Fruit fly (Drosophila melanogaster): ENCODE results near the gene H.

The H gene

DNA sequence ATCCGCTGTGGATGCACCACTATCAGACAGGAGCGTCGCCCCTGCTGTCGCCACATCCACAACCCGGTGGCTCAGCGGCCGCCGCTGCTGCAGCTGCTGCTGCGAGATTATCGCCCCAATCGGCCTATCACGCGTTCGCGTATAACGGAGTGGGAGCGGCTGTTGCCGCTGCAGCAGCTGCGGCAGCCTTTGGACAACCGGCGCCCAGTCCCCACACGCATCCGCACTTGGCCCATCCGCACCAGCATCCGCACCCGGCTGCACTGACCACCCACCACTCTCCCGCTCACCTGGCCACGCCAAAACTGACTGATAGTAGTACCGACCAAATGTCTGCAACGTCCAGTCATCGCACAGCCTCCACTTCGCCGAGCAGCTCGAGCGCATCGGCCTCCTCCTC lies 4.4 kb downstream of the H start:
- no peak for TF ChIP-seq CG17801 (GFP tag; optimal IDR thresholded peaks at IDR 0.05; ENCODE audit: partially characterized antibody)

dm6 chr3R:20633984-20634446 lies 12.3 kb downstream of the H start:
- peak; percentile 46 for TF ChIP-seq CG17801 (GFP tag; optimal IDR thresholded peaks at IDR 0.05; ENCODE audit: partially characterized antibody)

- TF ChIP-seq CG17801 (GFP tag; optimal IDR thresholded peaks at IDR 0.05; ENCODE audit: partially characterized antibody) = peak; percentile 26
Measured at dm6 chr3R:20634674-20635594, 13.2 kb downstream of the H start, which contains the start of the genes Pi3K92E and Lrrk. Pi3K92E (minus strand) TSS chr3R:20634732. Lrrk (plus strand) TSS chr3R:20635480.

- no peak for TF ChIP-seq CG17801 (GFP tag; optimal IDR thresholded peaks at IDR 0.05; ENCODE audit: partially characterized antibody)
Measured at dm6 chr3R:20635735-20636134, 14.0 kb downstream of the H start.

- no peak for TF ChIP-seq CG17801 (GFP tag; optimal IDR thresholded peaks at IDR 0.05; ENCODE audit: partially characterized antibody)
Measured at dm6 chr3R:20648616-20649015, 26.9 kb downstream of the H start, which contains the start of gene GluRIIE. GluRIIE (minus strand) TSS chr3R:20648716.

DNA sequence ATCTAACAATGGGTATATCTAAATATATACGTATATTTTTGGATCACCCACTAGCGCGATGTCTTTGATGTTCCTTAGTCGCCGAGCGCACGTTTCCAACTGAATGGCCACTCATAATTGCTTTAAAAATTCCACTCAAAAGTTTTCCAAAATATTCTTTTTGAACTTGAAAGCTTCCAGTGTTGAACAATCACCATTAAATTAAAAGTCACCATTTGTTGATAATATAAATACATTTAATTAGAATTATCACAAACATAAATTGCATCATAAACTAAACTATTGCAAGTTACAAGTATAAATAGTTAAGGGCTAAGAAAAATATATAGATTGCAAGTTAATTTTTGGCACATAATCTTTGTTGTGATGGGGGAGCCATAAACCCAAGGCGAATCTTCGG lies 30.6 kb downstream of the H start, which contains the start of gene GluRIID:
Gene GluRIID (minus strand): TSS at position 101 of the 400 bp plus-strand sequence.
- no peak for TF ChIP-seq CG17801 (GFP tag; optimal IDR thresholded peaks at IDR 0.05; ENCODE audit: partially characterized antibody)

dm6 chr3R:20656649-20657048 lies 34.9 kb downstream of the H start:
- TF ChIP-seq CG17801 (GFP tag; optimal IDR thresholded peaks at IDR 0.05; ENCODE audit: partially characterized antibody) = no peak

DNA sequence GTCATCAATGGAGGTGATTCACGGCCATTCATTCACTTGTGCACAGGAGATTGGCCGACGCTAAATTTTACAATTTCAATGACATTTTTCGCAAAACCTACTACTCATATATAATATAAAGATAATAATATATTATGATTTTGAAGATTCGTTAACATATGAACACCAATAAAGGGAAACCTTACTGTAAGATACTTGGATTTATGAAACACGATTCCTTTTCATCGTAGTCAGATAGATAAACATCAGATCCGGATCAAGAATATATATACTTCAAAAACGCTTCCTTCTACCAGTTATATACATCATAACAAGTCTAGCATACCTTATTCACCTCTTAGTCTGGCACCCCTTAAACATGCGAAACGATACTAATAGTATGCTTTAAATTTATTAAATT lies 38.1 kb downstream of the H start, which contains the start of gene Nep4:
Gene Nep4 (minus strand): TSS at position 101 of the 400 bp plus-strand sequence.
- no peak for TF ChIP-seq CG17801 (GFP tag; optimal IDR thresholded peaks at IDR 0.05; ENCODE audit: partially characterized antibody)

dm6 chr3R:20669040-20669621 lies 47.4 kb downstream of the H start, which contains the start of gene Cpr92F:
Cpr92F (plus strand) TSS chr3R:20669571.
- TF ChIP-seq CG17801 (GFP tag; optimal IDR thresholded peaks at IDR 0.05; ENCODE audit: partially characterized antibody) = no peak

- no peak for TF ChIP-seq CG17801 (GFP tag; optimal IDR thresholded peaks at IDR 0.05; ENCODE audit: partially characterized antibody)
Measured at dm6 chr3R:20675772-20676171, 54.0 kb downstream of the H start.

DNA sequence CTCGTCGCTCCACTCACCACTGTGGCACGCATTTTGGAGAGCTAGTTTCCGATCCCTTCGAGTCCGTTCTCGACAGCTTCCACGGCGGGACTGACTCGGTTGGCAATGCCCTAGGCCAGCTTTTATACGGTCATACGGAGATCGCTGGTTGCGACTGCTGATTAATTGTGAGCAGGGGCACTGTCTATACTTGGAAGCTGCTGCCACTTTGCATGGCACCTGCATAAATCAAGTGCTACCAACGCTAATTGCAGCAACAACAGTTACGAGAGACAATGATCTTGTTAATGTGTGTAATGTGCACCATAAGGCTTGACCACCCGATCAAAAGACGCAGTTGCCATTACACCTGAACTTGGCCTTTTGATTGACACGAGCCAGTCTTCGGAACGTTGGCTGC lies 55.5 kb downstream of the H start, which contains the start of gene CG4000:
Gene CG4000 (minus strand): TSS at position 101 of the 400 bp plus-strand sequence.
- TF ChIP-seq CG17801 (GFP tag; optimal IDR thresholded peaks at IDR 0.05; ENCODE audit: partially characterized antibody) = no peak

Data from ovary, adult (tissue).